Fruit fly (Drosophila melanogaster) Kc167 (cell line): ENCODE results near the gene GNBP3.

Source experiments
- Myc ChIP-seq: fragments of >200 bp; optimal IDR thresholded peaks from 2 replicates; lab custom pipeline; 2017; ENCODE audit warnings: missing external identifiers
- Sin3A ChIP-seq: fragments of >200 bp; optimal IDR thresholded peaks from 2 replicates; lab custom pipeline; 2018; ENCODE audit warnings: missing external identifiers
- h ChIP-seq: fragments of >200 bp; optimal IDR thresholded peaks from 3 replicates; lab custom pipeline; 2018; ENCODE audit warnings: missing external identifiers
- insv ChIP-seq: fragments of >200 bp; optimal IDR thresholded peaks from 3 replicates; lab custom pipeline; 2018; ENCODE audit warnings: missing external identifiers
- psq ChIP-seq: fragments of >200 bp; optimal IDR thresholded peaks from 2 replicates; lab custom pipeline; 2017; ENCODE audit warnings: missing external identifiers
- ttk ChIP-seq: sonication (Bioruptor generic); optimal IDR thresholded peaks from 2 replicates; lab custom pipeline; 2017; ENCODE audit warnings: missing external identifiers

The GNBP3 gene

DNA sequence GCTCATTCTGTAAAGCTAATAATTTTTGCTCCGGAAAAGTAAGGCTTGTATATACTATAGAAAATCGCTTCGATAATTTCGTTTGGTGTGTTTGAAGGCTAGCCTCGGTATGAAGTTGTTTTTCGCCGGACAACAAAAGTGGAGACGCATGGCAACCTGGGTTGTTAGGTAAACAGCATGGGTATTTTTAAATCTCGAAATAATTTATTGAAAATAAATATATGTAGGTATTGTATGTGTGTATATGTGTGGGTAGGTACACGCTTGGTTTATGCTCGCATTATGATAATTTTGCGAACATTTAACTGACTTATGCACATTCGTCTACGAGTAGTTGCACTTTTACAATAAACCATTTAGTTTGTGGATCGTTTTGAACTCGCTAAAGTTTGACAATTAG, 35.3 kb downstream of the GNBP3 start, which contains the start of gene CG5280:
TSS of gene CG5280 (minus strand) at position 101 of the 400 bp plus-strand sequence.
- no peak for TF ChIP-seq psq (lab: Kevin White, UChicago)
- no peak for TF ChIP-seq ttk
- no peak for TF ChIP-seq Myc (lab: Kevin White, UChicago)
- no peak for TF ChIP-seq insv (lab: Kevin White, UChicago)
- no peak for TF ChIP-seq Sin3A (lab: Kevin White, UChicago)

DNA sequence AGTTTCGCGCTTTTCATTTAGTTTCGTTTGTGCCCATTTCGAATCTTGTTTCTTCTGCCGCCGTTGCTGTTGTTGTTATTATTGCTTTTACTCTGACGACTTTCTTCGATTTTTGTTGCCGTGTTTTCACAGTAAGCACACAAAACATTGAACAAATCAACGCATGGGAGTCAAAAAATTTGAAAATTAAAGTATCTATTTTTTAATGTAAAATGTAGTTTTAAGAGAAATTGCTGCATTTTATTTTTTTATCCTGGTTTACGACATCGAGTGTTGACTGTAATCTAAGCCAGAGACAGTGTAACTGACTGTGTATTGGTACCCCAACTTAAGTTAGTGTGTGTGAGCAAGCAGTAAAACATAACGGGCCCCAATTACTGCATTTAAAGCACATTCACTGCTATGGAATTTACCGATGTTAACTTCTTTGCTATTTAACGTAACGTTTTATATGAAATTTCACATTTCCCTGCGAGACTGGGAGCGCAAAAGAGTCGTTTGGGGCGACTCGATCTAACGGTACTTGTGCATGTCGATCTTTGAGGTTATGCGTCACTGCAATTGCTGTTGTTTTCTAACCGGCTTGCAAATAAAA, 41.4 kb downstream of the GNBP3 start:
- TF ChIP-seq ttk, result no peak
- TF ChIP-seq Sin3A (lab: Kevin White, UChicago), result no peak
- no peak for TF ChIP-seq psq (lab: Kevin White, UChicago)
- no peak for TF ChIP-seq insv (lab: Kevin White, UChicago)
- TF ChIP-seq h (lab: Kevin White, UChicago), result no peak
- no peak for TF ChIP-seq Myc (lab: Kevin White, UChicago)

DNA sequence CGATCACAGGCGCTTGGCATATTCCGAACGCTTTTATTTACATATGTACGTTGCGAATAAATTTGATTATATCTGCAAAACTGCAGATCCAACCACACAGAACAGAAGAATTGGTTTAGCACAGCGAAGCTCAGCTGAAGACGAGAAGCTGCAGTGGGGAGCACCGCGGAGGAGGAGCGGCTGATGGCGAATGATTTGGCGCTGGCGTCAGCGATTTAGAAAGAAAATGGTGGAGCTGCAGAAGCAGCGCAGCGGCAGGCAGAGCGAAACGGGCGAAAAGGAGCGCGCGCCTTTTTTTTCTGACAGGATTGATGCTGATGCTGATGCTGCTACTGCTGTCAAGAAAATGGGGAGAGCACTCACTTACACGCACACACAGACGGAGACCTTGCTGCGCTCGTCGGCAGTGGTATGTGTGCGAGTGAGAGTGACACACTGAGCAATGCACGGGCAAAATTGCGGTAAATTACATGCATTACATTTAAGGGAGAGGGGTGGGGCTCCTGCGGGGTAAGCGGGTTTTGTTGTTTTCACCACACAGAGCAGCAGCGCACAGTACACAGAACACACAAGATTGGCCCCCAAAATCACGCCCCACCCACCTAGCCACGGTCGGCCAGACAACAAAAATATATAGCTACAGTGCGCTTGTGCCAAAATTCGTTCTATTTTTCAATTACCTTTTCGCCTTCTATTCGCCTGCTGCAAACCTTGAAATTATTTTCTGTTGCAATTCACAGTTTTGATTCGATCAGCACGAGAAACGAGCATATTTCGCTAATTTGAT, 42.3 kb downstream of the GNBP3 start:
- TF ChIP-seq h (lab: Kevin White, UChicago), result no peak
- TF ChIP-seq Sin3A (lab: Kevin White, UChicago), result no peak
- no peak for TF ChIP-seq ttk

DNA sequence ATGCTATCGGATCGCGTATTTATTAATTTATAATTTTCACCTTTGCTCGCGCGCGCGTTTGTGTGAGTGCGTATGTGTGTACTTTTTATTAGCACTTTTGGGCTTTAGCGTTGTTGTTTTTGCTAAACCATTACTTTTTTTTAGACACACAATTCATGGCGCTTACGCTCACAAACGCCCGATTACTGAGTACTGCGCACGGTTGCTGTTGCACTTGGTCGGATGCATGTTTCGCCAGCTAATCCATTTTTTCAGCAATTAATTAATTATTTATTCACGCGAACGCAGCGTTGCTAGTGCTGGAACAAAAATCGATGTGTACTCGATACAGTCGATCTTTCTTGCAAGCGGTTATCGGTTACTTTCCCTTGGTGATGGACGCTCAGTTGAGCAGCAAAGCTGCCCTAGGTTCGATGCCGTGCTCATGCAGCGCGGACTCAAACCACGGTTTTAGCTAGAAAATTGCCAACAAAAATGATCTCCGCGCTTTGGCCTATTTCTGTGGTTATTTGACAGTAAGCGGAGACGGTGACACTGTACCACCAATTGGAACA, 42.9 kb downstream of the GNBP3 start, which contains the start of the genes smg and CG5087:
TSS of gene smg (minus strand) at position 304 of the 554 bp plus-strand sequence.
TSS of gene CG5087 (plus strand) at position 499 of the 554 bp plus-strand sequence.
- TF ChIP-seq ttk, result no peak
- no peak for TF ChIP-seq Sin3A (lab: Kevin White, UChicago)
- no peak for TF ChIP-seq Myc (lab: Kevin White, UChicago)

DNA sequence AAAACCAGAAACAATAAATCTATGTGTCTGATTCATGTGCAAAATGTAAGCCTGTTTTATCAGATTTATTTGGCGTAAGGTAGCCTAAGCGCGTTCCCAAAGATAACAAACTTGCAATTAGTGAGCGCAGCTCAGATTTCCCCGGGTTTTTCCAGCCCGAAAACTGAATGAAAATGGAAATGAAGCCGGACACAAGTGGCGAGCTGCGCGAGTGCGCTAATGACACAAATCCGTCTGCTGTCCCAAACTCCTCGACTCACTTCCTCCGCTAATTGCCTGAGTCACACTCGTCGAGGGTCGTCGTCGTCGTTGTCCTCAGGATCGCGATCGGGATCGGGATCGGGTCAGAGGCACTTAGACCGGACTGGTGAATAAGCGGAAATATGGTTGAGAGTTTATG, 47.7 kb downstream of the GNBP3 start:
- TF ChIP-seq psq (lab: Kevin White, UChicago) (no peak), Myc (lab: Kevin White, UChicago) (no peak), ttk (no peak), h (lab: Kevin White, UChicago) (no peak), Sin3A (lab: Kevin White, UChicago) (no peak), insv (lab: Kevin White, UChicago) (no peak)

DNA sequence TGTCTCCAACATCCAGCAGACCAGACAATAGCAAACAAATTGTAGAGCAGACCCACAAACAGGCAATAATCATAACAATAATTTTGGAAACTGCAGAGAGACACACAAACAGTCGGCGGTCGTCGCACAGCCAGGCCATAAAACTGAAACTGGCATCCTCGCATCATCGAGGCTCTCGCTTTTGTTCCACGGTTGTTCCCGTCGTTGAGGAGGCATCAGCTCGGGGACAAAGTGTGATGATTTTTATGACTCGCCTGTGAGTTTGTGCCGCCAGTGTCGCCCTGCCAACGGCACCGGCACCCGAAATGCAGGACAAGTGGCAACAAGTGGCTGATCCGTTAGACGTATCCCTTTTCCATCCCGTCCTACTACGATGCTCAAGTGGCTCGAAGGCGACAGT, 48.5 kb downstream of the GNBP3 start:
- TF ChIP-seq ttk (no peak), psq (lab: Kevin White, UChicago) (no peak), Sin3A (lab: Kevin White, UChicago) (no peak), h (lab: Kevin White, UChicago) (no peak), insv (lab: Kevin White, UChicago) (no peak), Myc (lab: Kevin White, UChicago) (no peak)

DNA sequence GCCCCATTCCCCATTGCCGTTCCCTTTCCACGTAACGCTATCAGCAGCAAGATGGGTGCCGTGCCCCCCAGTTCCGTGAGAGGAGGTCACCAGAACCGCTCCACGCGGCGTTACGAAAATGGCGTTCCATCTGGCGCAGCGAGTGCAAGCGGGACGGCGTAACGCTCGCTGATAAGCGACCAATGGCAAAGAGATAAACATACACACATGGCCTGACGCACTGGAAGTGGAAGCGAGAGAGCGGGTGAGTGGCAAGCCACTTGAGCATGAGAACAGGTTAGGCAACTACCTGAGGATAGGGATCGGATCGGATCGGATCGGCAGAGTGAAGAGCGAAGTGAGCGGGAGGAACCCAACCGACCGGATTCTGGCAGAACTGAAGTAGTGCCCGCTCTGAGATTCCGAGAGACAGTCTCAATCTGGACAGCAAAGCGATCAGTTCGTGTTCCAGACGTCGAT, 50.0 kb downstream of the GNBP3 start, which contains the start of gene Doc3:
TSS of gene Doc3 (plus strand) at position 409 of the 459 bp plus-strand sequence.
- TF ChIP-seq Sin3A (lab: Kevin White, UChicago) (no peak), ttk (no peak), insv (lab: Kevin White, UChicago) (no peak), h (lab: Kevin White, UChicago) (no peak), Myc (lab: Kevin White, UChicago) (no peak), psq (lab: Kevin White, UChicago) (no peak)
